Fruit fly (Drosophila melanogaster): ENCODE results near the gene Ada2b.

DNA sequence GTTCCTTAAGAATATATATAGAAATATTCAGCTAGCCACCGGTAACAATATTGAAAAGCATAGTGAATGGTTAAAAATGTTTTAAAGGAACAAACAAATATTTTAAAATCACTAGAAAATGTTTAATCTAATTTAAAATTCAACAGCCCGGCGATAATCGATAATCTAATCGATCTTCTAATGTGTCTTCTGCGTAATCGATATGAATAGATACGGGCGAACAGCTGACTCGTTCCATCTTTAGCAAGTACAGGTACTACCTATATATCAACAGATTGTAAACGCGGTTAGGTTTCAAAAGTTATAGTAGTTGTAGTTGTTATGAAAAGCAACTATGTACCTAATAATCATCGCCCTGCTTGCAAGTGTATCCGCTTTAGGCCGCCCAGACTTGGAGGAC is 22.6 kb downstream of the Ada2b start, which contains the start of gene CG7800:
- TF ChIP-seq Myc (optimal IDR thresholded peaks at IDR 0.05) (no peak), psq (optimal IDR thresholded peaks at IDR 0.05) (no peak)
